Fruit fly (Drosophila melanogaster) whole organism, embryonic: ENCODE data around the gene RpS28a.
A peak's percentile ranks its signal among the peaks of the same experiment; 100 is the strongest.

Source experiments
- Ada2b ChIP-seq: fragments of 200-800 bp; sonication (Bioruptor generic); IDR thresholded peaks from 2 replicates; pipeline ENCODE4 v1.3.6; 2022; ENCODE audit warnings: missing biosample characterization, missing genetic modification characterization
- Asciz ChIP-seq: fragments of 200-800 bp; sonication (Bioruptor generic); optimal IDR thresholded peaks from 2 replicates; lab custom pipeline; 2017; ENCODE audit warnings: missing biosample characterization, mild to moderate bottlenecking, missing genetic modification characterization, missing genetic modification reagents
- C15 ChIP-seq: fragments of 200-800 bp; sonication (Bioruptor generic); IDR thresholded peaks from 3 replicates; pipeline ENCODE4 v1.3.6; 2022; ENCODE audit warnings: missing biosample characterization, missing genetic modification characterization
- CG10267 ChIP-seq: fragments of 200-800 bp; sonication (Bioruptor generic); optimal IDR thresholded peaks from 2 replicates; lab custom pipeline; 2018; ENCODE audit warnings: missing biosample characterization, mild to moderate bottlenecking, missing genetic modification characterization, moderate library complexity
- CG10274 ChIP-seq: fragments of 200-800 bp; sonication (Bioruptor generic); optimal IDR thresholded peaks from 3 replicates; lab custom pipeline; 2017; ENCODE audit warnings: missing biosample characterization, mild to moderate bottlenecking, missing genetic modification characterization
- CG10462 ChIP-seq: fragments of 200-800 bp; sonication (Bioruptor generic); optimal IDR thresholded peaks from 2 replicates; lab custom pipeline; 2016; ENCODE audit warnings: missing biosample characterization, missing genetic modification characterization
- CG11398 ChIP-seq: fragments of 200-800 bp; sonication (Bioruptor generic); optimal IDR thresholded peaks from 2 replicates; lab custom pipeline; 2016; ENCODE audit warnings: missing biosample characterization, missing genetic modification characterization
- CG11560 ChIP-seq: fragments of 200-800 bp; sonication (Bioruptor generic); IDR thresholded peaks from 3 replicates; pipeline ENCODE4 v1.3.6; 2022; ENCODE audit warnings: missing biosample characterization, missing genetic modification characterization
- CG13424 ChIP-seq: fragments of 200-800 bp; sonication (Bioruptor generic); optimal IDR thresholded peaks from 2 replicates; lab custom pipeline; 2019; ENCODE audit warnings: missing biosample characterization, mild to moderate bottlenecking, missing genetic modification characterization, moderate library complexity
- CG13624 ChIP-seq: fragments of 200-800 bp; sonication (Bioruptor generic); optimal IDR thresholded peaks from 2 replicates; lab custom pipeline; 2016; ENCODE audit warnings: missing biosample characterization, missing genetic modification characterization
- CG14050 ChIP-seq: fragments of 200-800 bp; sonication (Bioruptor generic); IDR thresholded peaks from 3 replicates; pipeline ENCODE4 v1.3.6; 2022; ENCODE audit warnings: missing biosample characterization, missing genetic modification characterization
- CG14965 ChIP-seq: fragments of 200-800 bp; sonication (Bioruptor generic); optimal IDR thresholded peaks from 2 replicates; lab custom pipeline; 2016; ENCODE audit warnings: missing biosample characterization, missing genetic modification characterization, borderline replicate concordance
- CG17568 ChIP-seq: fragments of 200-800 bp; sonication (Bioruptor generic); optimal IDR thresholded peaks from 2 replicates; lab custom pipeline; 2018; ENCODE audit warnings: missing biosample characterization, mild to moderate bottlenecking, missing genetic modification characterization, moderate library complexity
- CG2120 ChIP-seq: fragments of 200-800 bp; sonication (Bioruptor generic); optimal IDR thresholded peaks from 3 replicates; lab custom pipeline; 2016; ENCODE audit warnings: missing biosample characterization, missing genetic modification characterization
- CG2199 ChIP-seq: fragments of 200-800 bp; sonication (Bioruptor generic); IDR thresholded peaks from 3 replicates; pipeline ENCODE4 v1.3.6; 2022; ENCODE audit warnings: missing biosample characterization, missing genetic modification characterization
- CG2202 ChIP-seq: fragments of 200-800 bp; sonication (Bioruptor generic); optimal IDR thresholded peaks from 2 replicates; lab custom pipeline; 2018; ENCODE audit warnings: missing biosample characterization, mild to moderate bottlenecking, missing genetic modification characterization
- CG31388 ChIP-seq: fragments of 200-800 bp; sonication (Bioruptor generic); optimal IDR thresholded peaks from 2 replicates; lab custom pipeline; 2016; ENCODE audit warnings: missing biosample characterization, missing genetic modification characterization
- CG31441 ChIP-seq: fragments of 200-800 bp; sonication (Bioruptor generic); IDR thresholded peaks from 2 replicates; pipeline ENCODE4 v1.3.6; 2022; ENCODE audit warnings: missing biosample characterization, missing genetic modification characterization
- CG34376 ChIP-seq: fragments of 200-800 bp; sonication (Bioruptor generic); optimal IDR thresholded peaks from 2 replicates; lab custom pipeline; 2018; ENCODE audit warnings: missing biosample characterization, mild to moderate bottlenecking, missing genetic modification characterization
- CG4707 ChIP-seq: fragments of 200-800 bp; sonication (Bioruptor generic); optimal IDR thresholded peaks from 2 replicates; lab custom pipeline; 2018; ENCODE audit warnings: missing biosample characterization, mild to moderate bottlenecking, missing genetic modification characterization, moderate library complexity
- CG5180 ChIP-seq: fragments of 200-800 bp; sonication (Bioruptor generic); optimal IDR thresholded peaks from 3 replicates; lab custom pipeline; 2017; ENCODE audit warnings: missing biosample characterization, missing genetic modification characterization, mild to moderate bottlenecking, moderate library complexity, missing genetic modification reagents
- CG6254 ChIP-seq: fragments of 200-800 bp; sonication (Bioruptor generic); optimal IDR thresholded peaks from 3 replicates; lab custom pipeline; 2017; ENCODE audit warnings: mild to moderate bottlenecking, missing biosample characterization, missing genetic modification reagents, missing genetic modification characterization
- CG7839 ChIP-seq: fragments of 200-800 bp; sonication (Bioruptor generic); optimal IDR thresholded peaks from 3 replicates; lab custom pipeline; 2018; ENCODE audit warnings: missing biosample characterization, mild to moderate bottlenecking, missing genetic modification characterization, moderate library complexity
- CG9215 ChIP-seq: fragments of 200-800 bp; sonication (Bioruptor generic); IDR thresholded peaks from 2 replicates; pipeline ENCODE4 v1.3.6; 2022; ENCODE audit warnings: missing biosample characterization, missing genetic modification characterization
- Doc3 ChIP-seq: fragments of 200-800 bp; sonication (Bioruptor generic); IDR thresholded peaks from 3 replicates; pipeline ENCODE4 v1.3.6; 2022; ENCODE audit warnings: missing biosample characterization, missing genetic modification characterization; ENCODE audit not compliant: partially characterized antibody
- Dp ChIP-seq: fragments of 200-800 bp; sonication (Bioruptor generic); optimal IDR thresholded peaks from 2 replicates; lab custom pipeline; 2018; ENCODE audit warnings: missing biosample characterization, mild to moderate bottlenecking, missing genetic modification characterization, moderate library complexity
- E2f2 ChIP-seq: fragments of 200-800 bp; sonication (Bioruptor generic); IDR thresholded peaks from 2 replicates; pipeline ENCODE4 v1.3.6; 2022; ENCODE audit warnings: missing biosample characterization, missing genetic modification characterization
- HLH3B ChIP-seq: fragments of 200-800 bp; sonication (Bioruptor generic); IDR thresholded peaks from 2 replicates; pipeline ENCODE4 v1.3.6; 2022; ENCODE audit warnings: missing biosample characterization, missing genetic modification characterization
- Hand ChIP-seq: fragments of 200-800 bp; sonication (Bioruptor generic); optimal IDR thresholded peaks from 2 replicates; lab custom pipeline; 2017; ENCODE audit warnings: mild to moderate bottlenecking, missing biosample characterization, missing genetic modification reagents, missing genetic modification characterization
- Hr3 ChIP-seq: fragments of 200-800 bp; sonication (Bioruptor generic); optimal IDR thresholded peaks from 3 replicates; lab custom pipeline; 2016; ENCODE audit warnings: missing biosample characterization, missing genetic modification characterization
- MESR4 ChIP-seq: fragments of 200-800 bp; sonication (Bioruptor generic); optimal IDR thresholded peaks from 2 replicates; lab custom pipeline; 2018; ENCODE audit warnings: missing biosample characterization, mild to moderate bottlenecking, missing genetic modification characterization, moderate library complexity
- Myb ChIP-seq: fragments of 200-800 bp; sonication (Bioruptor generic); optimal IDR thresholded peaks from 2 replicates; lab custom pipeline; 2016; ENCODE audit warnings: missing biosample characterization, missing genetic modification characterization
- Nf-YA ChIP-seq: fragments of 200-800 bp; sonication (Bioruptor generic); IDR thresholded peaks from 2 replicates; pipeline ENCODE4 v1.3.6; 2022; ENCODE audit warnings: missing biosample characterization, missing genetic modification characterization
- Pdp1 ChIP-seq, 2 experiments: fragments of 200-800 bp; sonication (Bioruptor generic); optimal IDR thresholded peaks; 3 replicates each; lab custom pipeline; 2016; ENCODE audit warnings: missing biosample characterization in 2 of 2, missing genetic modification characterization in 2 of 2, mild to moderate bottlenecking in 1 of 2, moderate library complexity in 1 of 2
- Side ChIP-seq: fragments of 200-800 bp; sonication (Bioruptor generic); optimal IDR thresholded peaks from 2 replicates; lab custom pipeline; 2016; ENCODE audit warnings: missing biosample characterization, missing genetic modification characterization
- Sry-δ ChIP-seq: fragments of 200-800 bp; sonication (Bioruptor generic); optimal IDR thresholded peaks from 2 replicates; lab custom pipeline; 2016; ENCODE audit warnings: missing biosample characterization, missing genetic modification characterization
- bcd ChIP-seq: fragments of 200-800 bp; sonication (Bioruptor generic); optimal IDR thresholded peaks from 2 replicates; lab custom pipeline; 2017; ENCODE audit warnings: missing biosample characterization, mild to moderate bottlenecking, missing genetic modification characterization
- dan ChIP-seq: fragments of 200-800 bp; sonication (Bioruptor generic); IDR thresholded peaks from 2 replicates; pipeline ENCODE4 v1.3.6; 2022; ENCODE audit warnings: missing biosample characterization, missing genetic modification characterization
- fd102C ChIP-seq: fragments of 200-800 bp; sonication (Bioruptor generic); optimal IDR thresholded peaks from 2 replicates; lab custom pipeline; 2018; ENCODE audit warnings: missing biosample characterization, mild to moderate bottlenecking, missing genetic modification characterization, moderate library complexity
- h ChIP-seq: fragments of >200 bp; optimal IDR thresholded peaks from 2 replicates; lab custom pipeline; 2017
- inv ChIP-seq: fragments of 200-800 bp; sonication (Bioruptor generic); IDR thresholded peaks from 2 replicates; pipeline ENCODE4 v1.3.6; 2022; ENCODE audit warnings: missing biosample characterization, missing genetic modification characterization; ENCODE audit not compliant: partially characterized antibody
- klu ChIP-seq: fragments of 200-800 bp; sonication (Bioruptor generic); IDR thresholded peaks from 2 replicates; pipeline ENCODE4 v1.3.6; 2022; ENCODE audit warnings: missing biosample characterization, missing genetic modification characterization
- knrl ChIP-seq: fragments of 200-800 bp; sonication (Bioruptor generic); IDR thresholded peaks from 3 replicates; pipeline ENCODE4 v1.3.6; 2022; ENCODE audit warnings: missing biosample characterization, missing genetic modification characterization; ENCODE audit not compliant: partially characterized antibody
- nerfin-2 ChIP-seq: fragments of 200-800 bp; sonication (Bioruptor generic); IDR thresholded peaks from 2 replicates; pipeline ENCODE4 v1.3.6; 2022; ENCODE audit warnings: missing biosample characterization, missing genetic modification characterization; ENCODE audit not compliant: partially characterized antibody
- onecut ChIP-seq: fragments of 200-800 bp; sonication (Bioruptor generic); IDR thresholded peaks from 2 replicates; pipeline ENCODE4 v1.3.6; 2022; ENCODE audit warnings: missing biosample characterization, missing genetic modification characterization
- pfk ChIP-seq: fragments of 200-800 bp; sonication (Bioruptor generic); optimal IDR thresholded peaks from 2 replicates; lab custom pipeline; 2018; ENCODE audit warnings: missing biosample characterization, mild to moderate bottlenecking, missing genetic modification characterization, moderate library complexity
- pita ChIP-seq: fragments of 200-800 bp; sonication (Bioruptor generic); optimal IDR thresholded peaks from 2 replicates; lab custom pipeline; 2017; ENCODE audit warnings: missing biosample characterization, mild to moderate bottlenecking, missing genetic modification characterization
- sima ChIP-seq: fragments of 200-800 bp; sonication (Bioruptor generic); optimal IDR thresholded peaks from 2 replicates; lab custom pipeline; 2016; ENCODE audit warnings: missing biosample characterization, missing genetic modification characterization
- sr ChIP-seq: fragments of 200-800 bp; sonication (Bioruptor generic); IDR thresholded peaks from 3 replicates; pipeline ENCODE4 v1.3.6; 2022; ENCODE audit warnings: missing biosample characterization, missing genetic modification characterization
- usp ChIP-seq: fragments of >200 bp; optimal IDR thresholded peaks from 2 replicates; lab custom pipeline; 2017; ENCODE audit warnings: missing biosample characterization, missing genetic modification characterization
- zen ChIP-seq: fragments of 200-800 bp; sonication (Bioruptor generic); optimal IDR thresholded peaks from 3 replicates; lab custom pipeline; 2018; ENCODE audit warnings: missing biosample characterization, mild to moderate bottlenecking, missing genetic modification characterization, moderate library complexity

RpS28a gene

DNA sequence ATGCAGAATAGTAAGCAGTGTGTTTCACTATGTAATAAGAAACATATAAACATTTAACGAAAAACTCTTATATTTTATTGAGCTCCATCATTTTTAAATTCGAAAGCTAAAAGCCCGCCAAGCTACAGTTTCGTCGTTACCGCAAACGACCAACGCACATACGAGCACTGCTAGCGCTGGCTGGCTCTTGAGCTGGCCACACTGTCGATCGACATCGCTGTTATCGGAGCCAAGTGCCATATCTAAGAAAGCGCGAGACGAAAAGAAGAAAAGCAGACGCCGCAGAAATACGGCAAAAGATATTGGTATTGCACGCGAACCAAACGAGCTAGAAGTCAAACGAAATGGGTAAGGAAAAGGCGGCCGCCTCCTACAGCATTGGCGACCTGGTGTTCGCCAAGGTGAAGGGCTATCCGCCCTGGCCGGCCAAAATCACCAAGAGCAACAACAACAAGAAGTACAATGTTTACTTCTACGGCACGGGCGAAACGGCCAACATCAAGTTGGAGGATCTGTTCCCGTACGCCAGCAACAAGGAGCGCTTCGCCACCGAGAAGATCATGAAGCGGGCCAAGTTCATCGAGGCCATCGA is 30.1 kb upstream of the RpS28a start, which contains the start of gene Jasper (continued):
- no peak for TF ChIP-seq CG9215
- peak; percentile 8 for TF ChIP-seq zen (tag; lab: Kevin White, UChicago)
- no peak for TF ChIP-seq CG14050 (GFP tag; lab: Robert Waterston, UW)
- no peak for TF ChIP-seq CG4707 (GFP tag; lab: Kevin White, UChicago)
- TF ChIP-seq CG13624 (GFP tag; lab: Kevin White, UChicago), result peak; percentile 58
- TF ChIP-seq CG17568 (GFP tag; lab: Kevin White, UChicago), result no peak
- peak; percentile 83 for TF ChIP-seq MESR4 (GFP tag; lab: Kevin White, UChicago)
- TF ChIP-seq HLH3B (GFP tag; lab: Robert Waterston, UW), result no peak
- TF ChIP-seq Asciz, result no peak
- TF ChIP-seq h (lab: Kevin White, UChicago), result no peak
- peak; percentile 60 for TF ChIP-seq CG10267 (tag; lab: Kevin White, UChicago)
- no peak for TF ChIP-seq onecut (GFP tag; lab: Robert Waterston, UW)
- no peak for TF ChIP-seq CG7839 (tag; lab: Kevin White, UChicago)
- TF ChIP-seq klu (GFP tag; lab: Robert Waterston, UW), result no peak
- peak; percentile 100 for TF ChIP-seq Sry-δ (GFP tag; lab: Kevin White, UChicago)
- TF ChIP-seq Hand (GFP tag; lab: Kevin White, UChicago), result no peak
- peak; percentile 100 for TF ChIP-seq E2f2 (GFP tag; lab: Robert Waterston, UW)
- TF ChIP-seq pita (GFP tag; lab: Kevin White, UChicago), result no peak
- no peak for TF ChIP-seq CG34376
- TF ChIP-seq bcd, result no peak
- TF ChIP-seq pfk, result peak; percentile 16
- TF ChIP-seq Ada2b (GFP tag; lab: Robert Waterston, UW), result no peak
- TF ChIP-seq Hr3 (GFP tag; lab: Kevin White, UChicago), result no peak
- no peak for TF ChIP-seq CG10462 (GFP tag; lab: Kevin White, UChicago)
- no peak for TF ChIP-seq sima (GFP tag; lab: Kevin White, UChicago)
- TF ChIP-seq Dp (GFP tag; lab: Kevin White, UChicago), result peak; percentile 100
- no peak for TF ChIP-seq Nf-YA (GFP tag; lab: Robert Waterston, UW)
- no peak for TF ChIP-seq Doc3 (GFP tag; lab: Robert Waterston, UW)
- no peak for TF ChIP-seq usp (GFP tag; lab: Kevin White, UChicago)
- TF ChIP-seq CG6254 (GFP tag; lab: Kevin White, UChicago), result peak; percentile 71
- no peak for TF ChIP-seq CG11560 (tag; lab: Robert Waterston, UW)
- peak; percentile 2 for TF ChIP-seq CG13424
- TF ChIP-seq CG5180 (GFP tag; lab: Kevin White, UChicago), result no peak
- TF ChIP-seq CG11398, result no peak
- TF ChIP-seq CG2199 (GFP tag; lab: Robert Waterston, UW), result no peak
- TF ChIP-seq knrl (GFP tag; lab: Robert Waterston, UW), result peak; percentile 48; the same call in 2 of the 3 replicates
- TF ChIP-seq dan (GFP tag; lab: Robert Waterston, UW), result no peak
- TF ChIP-seq CG2120 (GFP tag; lab: Kevin White, UChicago), result peak; percentile 46
- no peak for TF ChIP-seq Side (GFP tag; lab: Kevin White, UChicago)
- TF ChIP-seq CG14965 (GFP tag; lab: Kevin White, UChicago), result no peak
- peak; percentile 87 for TF ChIP-seq Myb
- no peak for TF ChIP-seq CG31388 (GFP tag; lab: Kevin White, UChicago)
- TF ChIP-seq CG2202, result no peak
- TF ChIP-seq sr (GFP tag; lab: Robert Waterston, UW), result no peak
- no peak for TF ChIP-seq CG10274 (GFP tag; lab: Kevin White, UChicago)
- TF ChIP-seq nerfin-2 (GFP tag; lab: Robert Waterston, UW), result no peak
- TF ChIP-seq C15 (GFP tag; lab: Robert Waterston, UW), result no peak
- TF ChIP-seq fd102C, result no peak
- TF ChIP-seq inv (GFP tag; lab: Robert Waterston, UW), result no peak
- TF ChIP-seq Pdp1 (GFP tag; optimal IDR thresholded peaks at IDR 0.05; lab: Kevin White, UChicago), result peak in 1 of 2 experiments; percentile 86
- TF ChIP-seq CG31441, result no peak
